Worm (Caenorhabditis elegans) whole organism, young adult: ENCODE measurements around the gene cpna-2.

Source experiments
- B0035.1 ChIP-seq: sonication (generic microtip); optimal IDR thresholded peaks from 2 replicates; lab custom pipeline; 2016; ENCODE audit warnings: missing genetic modification characterization, mild to moderate bottlenecking, missing compliant biosample characterization, missing genotype, missing genetic modification reagents
- B0336.3 ChIP-seq: fragments of 200-800 bp; sonication (Bioruptor generic); IDR thresholded peaks from 2 replicates; pipeline ENCODE4 v1.3.6; 2022; ENCODE audit warnings: missing genetic modification characterization, missing compliant biosample characterization
- D2030.7 ChIP-seq: fragments of 200-800 bp; sonication (Bioruptor generic); IDR thresholded peaks from 2 replicates; pipeline ENCODE4 v1.3.6; 2022; ENCODE audit warnings: missing genetic modification reagents, missing genetic modification characterization, missing compliant biosample characterization
- F23B12.7 ChIP-seq: sonication (generic microtip); optimal IDR thresholded peaks from 2 replicates; lab custom pipeline; 2017; ENCODE audit warnings: missing genetic modification characterization, mild to moderate bottlenecking, missing compliant biosample characterization, antibody characterized with exemption, moderate library complexity; ENCODE audit not compliant: insufficient read depth
- F57A8.1 ChIP-seq: fragments of 200-800 bp; sonication (Bioruptor generic); optimal IDR thresholded peaks from 2 replicates; lab custom pipeline; 2018; ENCODE audit warnings: mild to moderate bottlenecking, missing genetic modification characterization, moderate library complexity, missing compliant biosample characterization
- T26A5.8 ChIP-seq: sonication (generic microtip); optimal IDR thresholded peaks from 2 replicates; lab custom pipeline; 2016; ENCODE audit warnings: missing genetic modification characterization, missing compliant biosample characterization
- Y53F4B.3 ChIP-seq: fragments of 200-800 bp; sonication (Bioruptor generic); IDR thresholded peaks from 2 replicates; pipeline ENCODE4 v1.3.6; 2022; ENCODE audit warnings: missing genetic modification reagents, missing genetic modification characterization, missing compliant biosample characterization
- Y67H2A.10 ChIP-seq: fragments of 200-800 bp; sonication (Bioruptor generic); conservative IDR thresholded peaks from 2 replicates; pipeline ENCODE4 v1.3.6; 2022; ENCODE audit warnings: missing genetic modification reagents, missing genetic modification characterization, missing compliant biosample characterization
- Y79H2A.3 ChIP-seq: fragments of 200-800 bp; sonication (Bioruptor generic); conservative IDR thresholded peaks from 2 replicates; pipeline ENCODE4 v1.3.6; 2022; ENCODE audit warnings: missing genetic modification reagents, missing genetic modification characterization, missing compliant biosample characterization
- akir-1 ChIP-seq: fragments of 200-800 bp; sonication (Bioruptor generic); optimal IDR thresholded peaks from 2 replicates; lab custom pipeline; 2018; ENCODE audit warnings: mild to moderate bottlenecking, missing genetic modification characterization, moderate library complexity, missing compliant biosample characterization
- aptf-2 ChIP-seq: fragments of 200-800 bp; sonication (Bioruptor generic); conservative IDR thresholded peaks from 2 replicates; pipeline ENCODE4 v1.3.6; 2022; ENCODE audit warnings: missing genetic modification reagents, missing genetic modification characterization, missing compliant biosample characterization
- atf-7 ChIP-seq: sonication (generic microtip); optimal IDR thresholded peaks from 2 replicates; lab custom pipeline; 2017; ENCODE audit warnings: mild to moderate bottlenecking, missing genetic modification characterization, missing compliant biosample characterization
- athp-1 ChIP-seq: sonication (generic microtip); optimal IDR thresholded peaks from 2 replicates; lab custom pipeline; 2017; ENCODE audit warnings: mild to moderate bottlenecking, missing genetic modification characterization, missing compliant biosample characterization
- ccch-3 ChIP-seq: fragments of 200-800 bp; sonication (Bioruptor generic); optimal IDR thresholded peaks from 2 replicates; lab custom pipeline; 2018; ENCODE audit warnings: mild to moderate bottlenecking, missing genetic modification characterization, missing compliant biosample characterization
- ceh-58 ChIP-seq: fragments of 200-800 bp; sonication (Bioruptor generic); IDR thresholded peaks from 2 replicates; pipeline ENCODE4 v1.3.6; 2022; ENCODE audit warnings: missing genetic modification characterization, missing compliant biosample characterization
- chd-7 ChIP-seq: sonication (generic microtip); optimal IDR thresholded peaks from 2 replicates; lab custom pipeline; 2016; ENCODE audit warnings: mild to moderate bottlenecking, missing genetic modification characterization, moderate library complexity, missing compliant biosample characterization
- dpl-1 ChIP-seq: fragments of 150-350 bp; optimal IDR thresholded peaks from 2 replicates; lab custom pipeline; 2014; ENCODE audit warnings: missing biosample characterization, missing genetic modification reagents, missing genetic modification characterization
- egl-44 ChIP-seq: fragments of 200-800 bp; sonication (Bioruptor generic); IDR thresholded peaks from 2 replicates; pipeline ENCODE4 v1.3.6; 2022; ENCODE audit warnings: missing genetic modification reagents, missing genetic modification characterization, missing compliant biosample characterization
- egrh-3 ChIP-seq: fragments of 200-800 bp; sonication (Bioruptor generic); IDR thresholded peaks from 2 replicates; pipeline ENCODE4 v1.3.6; 2022; ENCODE audit warnings: missing genetic modification reagents, missing genetic modification characterization, missing compliant biosample characterization
- ekl-4 ChIP-seq: fragments of 200-800 bp; sonication (Bioruptor generic); IDR thresholded peaks from 2 replicates; pipeline ENCODE4 v1.3.6; 2022; ENCODE audit warnings: missing genetic modification reagents, missing genetic modification characterization, missing compliant biosample characterization
- hlh-12 ChIP-seq: sonication (generic microtip); optimal IDR thresholded peaks from 2 replicates; lab custom pipeline; 2016; ENCODE audit warnings: missing genetic modification characterization, missing compliant biosample characterization
- hmg-20 ChIP-seq: fragments of 200-800 bp; sonication (Bioruptor generic); IDR thresholded peaks from 2 replicates; pipeline ENCODE4 v1.3.6; 2022; ENCODE audit warnings: missing genetic modification reagents, missing genetic modification characterization, missing compliant biosample characterization
- hsf-1 ChIP-seq: fragments of 200-800 bp; sonication (Bioruptor generic); IDR thresholded peaks from 2 replicates; pipeline ENCODE4 v1.3.6; 2022; ENCODE audit warnings: missing genetic modification reagents, missing genetic modification characterization, missing compliant biosample characterization
- let-607 ChIP-seq, 2 experiments: fragments of 200-800 bp in 1 of 2; sonication (Bioruptor generic) in 1 of 2; sonication (generic microtip) in 1 of 2; optimal IDR thresholded peaks; 2 replicates each; lab custom pipeline; 2016 to 2018; ENCODE audit warnings: mild to moderate bottlenecking in 2 of 2, missing compliant biosample characterization in 2 of 2, missing genetic modification characterization in 2 of 2, moderate library complexity in 2 of 2, missing genotype in 1 of 2
- lin-26 ChIP-seq: fragments of 200-800 bp; sonication (Bioruptor generic); IDR thresholded peaks from 2 replicates; pipeline ENCODE4 v1.3.6; 2022; ENCODE audit warnings: missing genetic modification reagents, missing genetic modification characterization, missing compliant biosample characterization
- lin-40 ChIP-seq: sonication (generic microtip); optimal IDR thresholded peaks from 2 replicates; lab custom pipeline; 2016; ENCODE audit warnings: missing genetic modification characterization, mild to moderate bottlenecking, missing compliant biosample characterization, missing genotype, missing genetic modification reagents
- lsl-1 ChIP-seq: fragments of 200-800 bp; sonication (Bioruptor generic); optimal IDR thresholded peaks from 2 replicates; lab custom pipeline; 2018; ENCODE audit warnings: mild to moderate bottlenecking, missing genetic modification characterization, moderate library complexity, missing compliant biosample characterization
- madf-6 ChIP-seq: fragments of 200-800 bp; sonication (Bioruptor generic); IDR thresholded peaks from 2 replicates; pipeline ENCODE4 v1.3.6; 2022; ENCODE audit warnings: missing genetic modification reagents, missing genetic modification characterization, missing compliant biosample characterization
- nfyb-1 ChIP-seq: fragments of 200-800 bp; sonication (Bioruptor generic); IDR thresholded peaks from 2 replicates; pipeline ENCODE4 v1.3.6; 2022; ENCODE audit warnings: missing genetic modification reagents, missing genetic modification characterization, missing compliant biosample characterization
- nhr-90 ChIP-seq: sonication (generic microtip); optimal IDR thresholded peaks from 2 replicates; lab custom pipeline; 2016; ENCODE audit warnings: missing genotype, mild to moderate bottlenecking, missing genetic modification characterization, missing compliant biosample characterization
- rpc-1 ChIP-seq, 2 experiments: fragments of 150-350 bp in 1 of 2; sonication (generic microtip) in 1 of 2; optimal IDR thresholded peaks; 2 replicates each; lab custom pipeline; 2014 to 2018; ENCODE audit warnings: missing biosample characterization in 1 of 2, missing genetic modification characterization in 1 of 2, missing genetic modification reagents in 1 of 2, missing genotype in 1 of 2
- snpc-4 ChIP-seq, 5 experiments: fragments of 150-350 bp in 1 of 5; sonication (generic microtip) in 4 of 5; optimal IDR thresholded peaks; 2 replicates each; lab custom pipeline; 2014 to 2018; ENCODE audit warnings: missing genetic modification characterization in 5 of 5, missing biosample characterization in 3 of 5, antibody characterized with exemption in 2 of 5, mild to moderate bottlenecking in 2 of 5, missing compliant biosample characterization in 2 of 5, missing genotype in 2 of 5, moderate library complexity in 2 of 5, missing genetic modification reagents in 1 of 5
- tbx-9 ChIP-seq: sonication (generic microtip); optimal IDR thresholded peaks from 2 replicates; lab custom pipeline; 2016; ENCODE audit warnings: borderline replicate concordance, missing genetic modification characterization, inconsistent platforms, missing compliant biosample characterization
- tlf-1 ChIP-seq: fragments of 200-800 bp; sonication (Bioruptor generic); optimal IDR thresholded peaks from 2 replicates; lab custom pipeline; 2018; ENCODE audit warnings: mild to moderate bottlenecking, missing genetic modification characterization, missing compliant biosample characterization
- unc-62 ChIP-seq: fragments of 150-350 bp; optimal IDR thresholded peaks from 2 replicates; lab custom pipeline; 2014; ENCODE audit warnings: missing biosample characterization, missing genetic modification reagents, missing genetic modification characterization
- zfh-2 ChIP-seq: fragments of 200-800 bp; sonication (Bioruptor generic); conservative IDR thresholded peaks from 2 replicates; pipeline ENCODE4 v1.3.6; 2022; ENCODE audit warnings: missing genetic modification reagents, missing genetic modification characterization, missing compliant biosample characterization
- ztf-18 ChIP-seq: sonication (generic microtip); optimal IDR thresholded peaks from 2 replicates; lab custom pipeline; 2016; ENCODE audit warnings: missing genotype, mild to moderate bottlenecking, missing genetic modification characterization, missing compliant biosample characterization
- ztf-25 ChIP-seq: fragments of 200-800 bp; sonication (Bioruptor generic); IDR thresholded peaks from 2 replicates; pipeline ENCODE4 v1.3.6; 2022; ENCODE audit warnings: missing genetic modification reagents, missing genetic modification characterization, missing compliant biosample characterization

cpna-2 gene

DNA sequence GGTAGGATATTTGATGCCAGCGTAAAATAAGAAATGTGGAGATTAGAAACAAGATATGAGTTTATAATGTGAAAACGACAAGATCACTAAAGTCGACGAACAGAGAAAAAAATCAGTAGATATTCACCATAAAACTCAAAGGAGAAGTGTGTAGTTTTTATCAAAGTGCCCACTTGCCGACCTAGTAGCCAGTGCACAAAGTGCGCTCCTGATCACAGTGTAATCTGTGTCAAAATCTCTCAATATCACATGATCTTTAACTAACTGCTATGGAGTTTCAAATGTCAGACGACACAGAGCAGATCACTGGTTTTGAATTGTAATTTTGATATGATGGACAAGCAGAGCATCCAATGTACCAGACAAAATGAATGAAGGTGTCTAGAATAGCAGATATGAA lies 4.2 kb upstream of the cpna-2 start:
- TF ChIP-seq egl-44 (GFP tag; lab: Robert Waterston, UW): no peak
- no peak for TF ChIP-seq chd-7
- TF ChIP-seq ztf-18 (tag; lab: Kevin White, UChicago): no peak

- TF ChIP-seq nhr-90: no peak
- TF ChIP-seq zfh-2: peak; percentile 60
- TF ChIP-seq, all 124 proteins: peak for 1
These were observed 1.9 kb upstream of the cpna-2 start for ce11 chrII:7722784-7723183.

ce11 chrII:7736725-7737124 lies 12.0 kb downstream of the cpna-2 start:
- TF ChIP-seq madf-6 (GFP tag; lab: Robert Waterston, UW) (no peak), ceh-58 (GFP tag; lab: Robert Waterston, UW) (no peak), T26A5.8 (no peak), let-607 (tag; optimal IDR thresholded peaks at IDR 0.05; lab: Kevin White, UChicago) (no peak), athp-1 (no peak), egl-44 (GFP tag; lab: Robert Waterston, UW) (no peak), lin-26 (GFP tag; lab: Robert Waterston, UW) (no peak), F23B12.7 (tag; lab: Kevin White, UChicago) (no peak), atf-7 (tag; lab: Kevin White, UChicago) (no peak), ccch-3 (GFP tag; lab: Kevin White, UChicago) (no peak), rpc-1 (optimal IDR thresholded peaks at IDR 0.05; lab: Kevin White, UChicago) (no peak), rpc-1 (tag; optimal IDR thresholded peaks at IDR 0.05; lab: Kevin White, UChicago) (no peak), aptf-2 (GFP tag; lab: Robert Waterston, UW) (no peak), hlh-12 (no peak), egrh-3 (GFP tag; lab: Robert Waterston, UW) (no peak)

DNA sequence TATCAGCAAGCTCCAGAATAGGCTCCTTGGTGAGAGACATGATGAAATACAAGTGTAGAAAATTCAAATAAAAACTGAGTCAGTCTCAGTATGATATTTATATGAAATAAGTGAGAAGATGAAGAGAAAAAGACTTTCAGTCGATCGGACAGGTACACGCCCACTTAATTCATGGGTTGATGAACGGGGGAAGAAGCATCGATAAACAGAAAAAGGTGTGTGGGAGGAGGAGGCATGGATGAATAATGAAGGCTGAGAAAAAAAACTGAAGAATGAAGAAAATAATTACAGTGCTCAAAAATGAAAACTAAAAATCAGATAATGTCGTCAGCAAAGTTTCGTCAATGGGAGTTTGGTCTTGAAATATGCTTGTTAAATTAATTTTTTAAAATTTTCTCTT lies 28.8 kb downstream of the cpna-2 start, which contains the start of gene trx-1:
TSS of gene trx-1 (minus strand) at position 101 of the 400 bp plus-strand sequence.
- TF ChIP-seq ztf-25 (GFP tag; lab: Robert Waterston, UW) (no peak), Y79H2A.3 (GFP tag; lab: Robert Waterston, UW) (no peak), Y67H2A.10 (no peak), T26A5.8 (no peak)

DNA sequence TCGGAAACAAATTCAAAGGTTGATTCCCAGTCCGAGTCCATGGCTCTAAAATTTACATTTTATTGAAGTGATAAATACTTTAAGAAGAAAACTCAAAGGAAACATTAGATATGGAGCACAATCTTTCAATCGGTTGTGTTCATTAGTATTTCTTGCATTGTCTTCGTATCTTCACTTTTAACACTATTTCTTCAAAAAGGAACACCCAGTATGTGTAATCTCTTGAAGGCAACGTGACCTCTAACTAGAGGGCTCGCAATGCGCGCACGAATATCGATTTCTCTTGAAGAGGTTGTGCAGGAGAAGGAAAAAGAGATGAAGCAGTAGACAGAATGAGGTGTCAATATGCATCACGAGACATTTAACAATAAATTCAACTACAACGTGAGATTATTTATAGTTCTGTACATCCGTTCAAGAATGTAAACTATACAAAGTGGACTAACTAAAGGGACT lies 30.4 kb downstream of the cpna-2 start, which contains the start of the genes B0228.6 and B0228.1:
TSS of gene B0228.6 (minus strand) at position 51 of the 456 bp plus-strand sequence.
TSS of gene B0228.1 (plus strand) at position 228 of the 456 bp plus-strand sequence.
- no peak for TF ChIP-seq dpl-1 (GFP tag; lab: Kevin White, UChicago)
- TF ChIP-seq F57A8.1 (GFP tag; lab: Kevin White, UChicago): no peak
- TF ChIP-seq D2030.7: no peak
- TF ChIP-seq tlf-1 (GFP tag; lab: Kevin White, UChicago): no peak

DNA sequence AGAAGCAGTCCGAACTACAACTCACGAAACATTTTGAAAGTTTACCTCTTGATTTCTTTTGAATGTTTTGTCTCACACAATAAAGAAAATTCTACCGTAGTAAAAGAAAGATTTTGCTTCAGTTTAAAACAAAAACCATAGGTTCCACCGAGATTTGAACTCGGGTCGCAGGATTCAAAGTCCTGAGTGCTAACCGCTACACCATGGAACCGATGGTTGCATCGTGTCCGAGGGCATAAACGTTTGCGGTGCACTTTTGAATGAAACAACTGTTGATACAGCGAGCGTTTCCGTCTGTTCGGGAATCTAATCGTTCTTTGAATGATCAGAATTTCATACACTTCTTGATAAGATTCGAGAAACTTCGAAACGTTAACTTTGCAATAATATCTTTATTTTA lies 32.1 kb downstream of the cpna-2 start:
- TF ChIP-seq lin-40 (peak; percentile 60), tlf-1 (GFP tag; lab: Kevin White, UChicago) (peak; percentile 39), ekl-4 (GFP tag; lab: Robert Waterston, UW) (0 out of 2 replicates have a peak, but pooled peaks have one; percentile 44), akir-1 (GFP tag; lab: Kevin White, UChicago) (no peak), lsl-1 (GFP tag; lab: Kevin White, UChicago) (peak; percentile 42), let-607 (tag; optimal IDR thresholded peaks at IDR 0.05; lab: Kevin White, UChicago) (peak in 1 of 2 experiments; percentile 27), hsf-1 (GFP tag; lab: Robert Waterston, UW) (peak; percentile 72), tbx-9 (tag; lab: Kevin White, UChicago) (no peak), atf-7 (tag; lab: Kevin White, UChicago) (peak; percentile 68), B0035.1 (tag; lab: Kevin White, UChicago) (no peak), nfyb-1 (GFP tag; lab: Robert Waterston, UW) (peak; percentile 69; the same call in 1 of the 2 replicates), Y53F4B.3 (0 out of 2 replicates have a peak, but pooled peaks have one; percentile 16), B0336.3 (GFP tag; lab: Robert Waterston, UW) (peak; percentile 23; the same call in 1 of the 2 replicates), hmg-20 (GFP tag; lab: Robert Waterston, UW) (no peak), athp-1 (peak; percentile 51), unc-62 (GFP tag; lab: Kevin White, UChicago) (no peak), ccch-3 (GFP tag; lab: Kevin White, UChicago) (no peak), snpc-4 (GFP tag; optimal IDR thresholded peaks at IDR 0.05; lab: Kevin White, UChicago) (peak; percentile 53), snpc-4 (tag; optimal IDR thresholded peaks at IDR 0.05; lab: Kevin White, UChicago) (peak in 2 of 4 experiments; percentile 13 to 63)
